Fruit fly (Drosophila melanogaster) whole organism, prepupa: ENCODE measurements around the gene Enoph.

Source experiments
- CG10669 ChIP-seq: fragments of 200-800 bp; sonication (Bioruptor generic); optimal IDR thresholded peaks from 3 replicates; lab custom pipeline; 2018; ENCODE audit warnings: missing biosample characterization, mild to moderate bottlenecking, missing genetic modification characterization, moderate library complexity
- CG1621 ChIP-seq: fragments of 200-800 bp; sonication (Bioruptor generic); optimal IDR thresholded peaks from 3 replicates; lab custom pipeline; 2018; ENCODE audit warnings: missing biosample characterization, mild to moderate bottlenecking, missing genetic modification characterization
- CG4318 ChIP-seq: fragments of 200-800 bp; sonication (Bioruptor generic); optimal IDR thresholded peaks from 3 replicates; lab custom pipeline; 2017; ENCODE audit warnings: missing biosample characterization, mild to moderate bottlenecking, missing genetic modification characterization
- Eip78C ChIP-seq: fragments of 200-800 bp; sonication (Bioruptor generic); peaks from one replicate; lab custom pipeline; 2016; ENCODE audit warnings: missing biosample characterization, missing genetic modification characterization
- Eip93F ChIP-seq: fragments of 200-800 bp; sonication (Bioruptor generic); optimal IDR thresholded peaks from 2 replicates; lab custom pipeline; 2016; ENCODE audit warnings: missing biosample characterization, mild to moderate bottlenecking, missing genetic modification characterization
- Hr38 ChIP-seq: sonication (Bioruptor generic); optimal IDR thresholded peaks from 2 replicates; lab custom pipeline; 2016; ENCODE audit warnings: missing biosample characterization, missing genetic modification characterization
- Hr39 ChIP-seq: fragments of 200-800 bp; sonication (Bioruptor generic); optimal IDR thresholded peaks from 2 replicates; lab custom pipeline; 2016; ENCODE audit warnings: missing biosample characterization, missing genetic modification characterization
- Sox14 ChIP-seq: fragments of 200-800 bp; sonication (Bioruptor generic); optimal IDR thresholded peaks from 3 replicates; lab custom pipeline; 2016; ENCODE audit warnings: missing biosample characterization, missing genetic modification characterization
- eg ChIP-seq: fragments of 200-800 bp; sonication (Bioruptor generic); IDR thresholded peaks from 3 replicates; pipeline ENCODE4 v1.3.6; 2022; ENCODE audit warnings: missing biosample characterization, missing genetic modification characterization
- net ChIP-seq: fragments of 200-800 bp; sonication (Bioruptor generic); optimal IDR thresholded peaks from 3 replicates; lab custom pipeline; 2016; ENCODE audit warnings: missing biosample characterization, missing genetic modification characterization
- ss ChIP-seq, 2 experiments: fragments of 200-800 bp; sonication (Bioruptor generic); optimal IDR thresholded peaks; 2 replicates in 1 of 2; 3 replicates in 1 of 2; lab custom pipeline; 2017 to 2018; ENCODE audit warnings: mild to moderate bottlenecking in 2 of 2, missing biosample characterization in 2 of 2, missing genetic modification characterization in 2 of 2, moderate library complexity in 1 of 2
- svp ChIP-seq: fragments of 200-800 bp; sonication (Bioruptor generic); peaks from one replicate; lab custom pipeline; 2016; ENCODE audit warnings: missing biosample characterization, missing genetic modification characterization

DNA sequence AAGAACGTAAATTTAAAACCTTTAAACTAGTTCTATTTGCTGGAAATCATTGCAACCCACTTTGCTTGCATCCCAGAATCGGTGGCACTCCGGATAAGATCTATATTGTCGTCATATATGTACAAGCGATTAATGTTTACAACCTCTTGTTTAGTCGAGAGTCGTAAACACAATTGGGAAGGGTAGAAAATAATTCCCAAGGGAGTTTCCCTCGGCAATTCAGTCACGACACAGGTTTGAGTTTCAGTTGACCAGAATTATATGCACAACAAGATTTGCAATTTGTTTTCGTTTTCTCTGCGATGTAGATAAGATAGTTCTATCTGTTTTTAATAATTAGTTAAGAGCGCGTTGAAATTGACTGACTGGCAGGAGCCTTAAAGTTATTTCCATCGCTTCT is 23.9 kb upstream of the Enoph start:
- TF ChIP-seq eg (GFP tag; lab: Robert Waterston, UW): no peak
- no peak for TF ChIP-seq ss (GFP tag; optimal IDR thresholded peaks at IDR 0.05; lab: Kevin White, UChicago)
- no peak for TF ChIP-seq Eip78C (GFP tag; lab: Kevin White, UChicago)
- no peak for TF ChIP-seq Eip93F (GFP tag; lab: Kevin White, UChicago)
- TF ChIP-seq CG10669 (GFP tag; lab: Kevin White, UChicago): no peak
- TF ChIP-seq net (GFP tag; lab: Kevin White, UChicago): no peak
- no peak for TF ChIP-seq CG4318 (GFP tag; lab: Kevin White, UChicago)
- TF ChIP-seq Hr39 (GFP tag; lab: Kevin White, UChicago): no peak
- TF ChIP-seq Sox14 (GFP tag; lab: Kevin White, UChicago): no peak
- TF ChIP-seq CG1621 (tag; lab: Kevin White, UChicago): no peak
- no peak for TF ChIP-seq svp
- no peak for TF ChIP-seq Hr38 (GFP tag; lab: Kevin White, UChicago)
